Fruit fly (Drosophila melanogaster) whole organism, prepupa: ENCODE results near the gene CG8870.

Source experiments
- Blimp-1 ChIP-seq: fragments of 200-800 bp; sonication (Bioruptor generic); optimal IDR thresholded peaks from 3 replicates; lab custom pipeline; 2017; ENCODE audit warnings: missing biosample characterization, missing genetic modification characterization, mild to moderate bottlenecking, moderate library complexity, missing genetic modification reagents
- CG10631 ChIP-seq: fragments of 200-800 bp; sonication (Bioruptor generic); optimal IDR thresholded peaks from 2 replicates; lab custom pipeline; 2016; ENCODE audit warnings: missing biosample characterization, missing genetic modification characterization
- CG11294 ChIP-seq: fragments of 200-800 bp; sonication (Bioruptor generic); IDR thresholded peaks from 2 replicates; pipeline ENCODE4 v1.3.6; 2022; ENCODE audit warnings: missing biosample characterization, missing genetic modification characterization
- CG11762 ChIP-seq: fragments of 200-800 bp; sonication (Bioruptor generic); optimal IDR thresholded peaks from 3 replicates; lab custom pipeline; 2016; ENCODE audit warnings: missing biosample characterization, missing genetic modification characterization; ENCODE audit not compliant: insufficient read depth
- CG11902 ChIP-seq: fragments of 200-800 bp; sonication (Bioruptor generic); optimal IDR thresholded peaks from 3 replicates; lab custom pipeline; 2016; ENCODE audit warnings: missing biosample characterization, missing genetic modification characterization
- CG15336 ChIP-seq: fragments of 200-800 bp; sonication (Bioruptor generic); IDR thresholded peaks from 2 replicates; pipeline ENCODE4 v1.3.6; 2022; ENCODE audit warnings: missing biosample characterization, missing genetic modification characterization
- CG1621 ChIP-seq: fragments of 200-800 bp; sonication (Bioruptor generic); optimal IDR thresholded peaks from 3 replicates; lab custom pipeline; 2018; ENCODE audit warnings: missing biosample characterization, mild to moderate bottlenecking, missing genetic modification characterization
- CG16779 ChIP-seq: fragments of 200-800 bp; sonication (Bioruptor generic); optimal IDR thresholded peaks from 3 replicates; lab custom pipeline; 2017; ENCODE audit warnings: missing biosample characterization, mild to moderate bottlenecking, missing genetic modification characterization
- CG3032 ChIP-seq: fragments of 200-800 bp; optimal IDR thresholded peaks from 2 replicates; lab custom pipeline; 2019; ENCODE audit warnings: missing biosample characterization, mild to moderate bottlenecking, missing genetic modification characterization, moderate library complexity
- CG31627 ChIP-seq: fragments of 200-800 bp; sonication (Bioruptor generic); optimal IDR thresholded peaks from 3 replicates; lab custom pipeline; 2016; ENCODE audit warnings: missing biosample characterization, missing genetic modification characterization
- CG32006 ChIP-seq: fragments of 200-800 bp; sonication (Bioruptor generic); optimal IDR thresholded peaks from 3 replicates; lab custom pipeline; 2017; ENCODE audit warnings: missing biosample characterization, mild to moderate bottlenecking, missing genetic modification characterization
- CG34406 ChIP-seq: fragments of 200-800 bp; sonication (Bioruptor generic); optimal IDR thresholded peaks from 3 replicates; lab custom pipeline; 2016; ENCODE audit warnings: missing biosample characterization, missing genetic modification characterization
- CG4318 ChIP-seq: fragments of 200-800 bp; sonication (Bioruptor generic); optimal IDR thresholded peaks from 3 replicates; lab custom pipeline; 2017; ENCODE audit warnings: missing biosample characterization, mild to moderate bottlenecking, missing genetic modification characterization
- CG6163 ChIP-seq: fragments of 200-800 bp; sonication (Bioruptor generic); IDR thresholded peaks from 3 replicates; pipeline ENCODE4 v1.3.6; 2022; ENCODE audit warnings: missing biosample characterization, missing genetic modification characterization
- CG6276 ChIP-seq: fragments of 200-800 bp; sonication (Bioruptor generic); optimal IDR thresholded peaks from 2 replicates; lab custom pipeline; 2017; ENCODE audit warnings: missing biosample characterization, mild to moderate bottlenecking, missing genetic modification characterization
- CG6808 ChIP-seq: fragments of 200-800 bp; sonication (Bioruptor generic); optimal IDR thresholded peaks from 3 replicates; lab custom pipeline; 2017; ENCODE audit warnings: missing biosample characterization, missing genetic modification characterization, mild to moderate bottlenecking, moderate library complexity, missing genetic modification reagents
- CG6854 ChIP-seq: fragments of 200-800 bp; sonication (Bioruptor generic); optimal IDR thresholded peaks from 2 replicates; lab custom pipeline; 2017; ENCODE audit warnings: missing biosample characterization, mild to moderate bottlenecking, missing genetic modification characterization
- CG7368 ChIP-seq: fragments of 200-800 bp; sonication (Bioruptor generic); optimal IDR thresholded peaks from 3 replicates; lab custom pipeline; 2016; ENCODE audit warnings: missing biosample characterization, missing genetic modification characterization
- CG8119 ChIP-seq: fragments of 200-800 bp; sonication (Bioruptor generic); IDR thresholded peaks from 3 replicates; pipeline ENCODE4 v1.3.6; 2022; ENCODE audit warnings: missing biosample characterization, missing genetic modification characterization
- CG8319 ChIP-seq: fragments of 200-800 bp; sonication (Bioruptor generic); optimal IDR thresholded peaks from 3 replicates; lab custom pipeline; 2016; ENCODE audit warnings: missing biosample characterization, missing genetic modification characterization
- CG8632 ChIP-seq: fragments of 200-800 bp; sonication (Bioruptor generic); optimal IDR thresholded peaks from 3 replicates; lab custom pipeline; 2016; ENCODE audit warnings: missing biosample characterization, missing genetic modification characterization
- CG9139 ChIP-seq: fragments of 200-800 bp; sonication (Bioruptor generic); optimal IDR thresholded peaks from 3 replicates; lab custom pipeline; 2017; ENCODE audit warnings: missing biosample characterization, mild to moderate bottlenecking, missing genetic modification characterization
- Eip75B ChIP-seq: fragments of 200-800 bp; sonication (Bioruptor generic); optimal IDR thresholded peaks from 3 replicates; lab custom pipeline; 2016; ENCODE audit warnings: missing biosample characterization, missing genetic modification characterization
- Eip78C ChIP-seq: fragments of 200-800 bp; sonication (Bioruptor generic); peaks from one replicate; lab custom pipeline; 2016; ENCODE audit warnings: missing biosample characterization, missing genetic modification characterization
- Eip93F ChIP-seq: fragments of 200-800 bp; sonication (Bioruptor generic); optimal IDR thresholded peaks from 2 replicates; lab custom pipeline; 2016; ENCODE audit warnings: missing biosample characterization, mild to moderate bottlenecking, missing genetic modification characterization
- Ets21C ChIP-seq: fragments of 200-800 bp; sonication (Bioruptor generic); optimal IDR thresholded peaks from 3 replicates; lab custom pipeline; 2016; ENCODE audit warnings: missing biosample characterization, missing genetic modification characterization
- Gug ChIP-seq: fragments of 200-800 bp; sonication (Bioruptor generic); IDR thresholded peaks from 2 replicates; pipeline ENCODE4 v1.3.6; 2022; ENCODE audit warnings: missing biosample characterization, missing genetic modification characterization
- Hr38 ChIP-seq: sonication (Bioruptor generic); optimal IDR thresholded peaks from 2 replicates; lab custom pipeline; 2016; ENCODE audit warnings: missing biosample characterization, missing genetic modification characterization
- Hr39 ChIP-seq: fragments of 200-800 bp; sonication (Bioruptor generic); optimal IDR thresholded peaks from 2 replicates; lab custom pipeline; 2016; ENCODE audit warnings: missing biosample characterization, missing genetic modification characterization
- Lpt ChIP-seq: fragments of 200-800 bp; sonication (Bioruptor generic); optimal IDR thresholded peaks from 3 replicates; lab custom pipeline; 2016; ENCODE audit warnings: missing biosample characterization, missing genetic modification characterization
- Met ChIP-seq: fragments of 200-800 bp; sonication (Bioruptor generic); optimal IDR thresholded peaks from 3 replicates; lab custom pipeline; 2016; ENCODE audit warnings: missing biosample characterization, missing genetic modification characterization
- OdsH ChIP-seq: fragments of 200-800 bp; sonication (Bioruptor generic); optimal IDR thresholded peaks from 3 replicates; lab custom pipeline; 2016; ENCODE audit warnings: missing biosample characterization, missing genetic modification characterization
- Smox ChIP-seq: fragments of 200-800 bp; sonication (Bioruptor generic); optimal IDR thresholded peaks from 3 replicates; lab custom pipeline; 2016; ENCODE audit warnings: missing biosample characterization, missing genetic modification characterization
- Sox102F ChIP-seq: fragments of 200-800 bp; sonication (Bioruptor generic); optimal IDR thresholded peaks from 2 replicates; lab custom pipeline; 2016; ENCODE audit warnings: missing biosample characterization, mild to moderate bottlenecking, missing genetic modification characterization
- acj6 ChIP-seq: fragments of 200-800 bp; sonication (Bioruptor generic); optimal IDR thresholded peaks from 3 replicates; lab custom pipeline; 2016; ENCODE audit warnings: missing biosample characterization, missing genetic modification characterization
- cyc ChIP-seq: fragments of 200-800 bp; sonication (Bioruptor generic); optimal IDR thresholded peaks from 3 replicates; lab custom pipeline; 2016; ENCODE audit warnings: missing biosample characterization, missing genetic modification characterization
- dac ChIP-seq: fragments of 200-800 bp; sonication (Bioruptor generic); optimal IDR thresholded peaks from 2 replicates; lab custom pipeline; 2017; ENCODE audit warnings: missing biosample characterization, mild to moderate bottlenecking, missing genetic modification characterization
- dsx ChIP-seq: fragments of 200-800 bp; optimal IDR thresholded peaks from 3 replicates; lab custom pipeline; 2019; ENCODE audit warnings: missing biosample characterization, mild to moderate bottlenecking, missing genetic modification characterization, moderate library complexity; ENCODE audit not compliant: poor library complexity, severe bottlenecking
- eg ChIP-seq: fragments of 200-800 bp; sonication (Bioruptor generic); IDR thresholded peaks from 3 replicates; pipeline ENCODE4 v1.3.6; 2022; ENCODE audit warnings: missing biosample characterization, missing genetic modification characterization
- esn ChIP-seq: fragments of 200-800 bp; sonication (Bioruptor generic); optimal IDR thresholded peaks from 2 replicates; lab custom pipeline; 2016; ENCODE audit warnings: missing biosample characterization, mild to moderate bottlenecking, missing genetic modification characterization, moderate library complexity
- fd59A ChIP-seq: fragments of 200-800 bp; sonication (Bioruptor generic); optimal IDR thresholded peaks from 2 replicates; lab custom pipeline; 2017; ENCODE audit warnings: missing biosample characterization, mild to moderate bottlenecking, missing genetic modification characterization, missing genetic modification reagents
- fkh ChIP-seq: fragments of 200-800 bp; sonication (Bioruptor generic); optimal IDR thresholded peaks from 3 replicates; lab custom pipeline; 2017; ENCODE audit warnings: missing biosample characterization, mild to moderate bottlenecking, missing genetic modification characterization, moderate library complexity
- lz ChIP-seq: fragments of 200-800 bp; sonication (Bioruptor generic); optimal IDR thresholded peaks from 3 replicates; lab custom pipeline; 2016; ENCODE audit warnings: missing biosample characterization, missing genetic modification characterization
- net ChIP-seq: fragments of 200-800 bp; sonication (Bioruptor generic); optimal IDR thresholded peaks from 3 replicates; lab custom pipeline; 2016; ENCODE audit warnings: missing biosample characterization, missing genetic modification characterization
- pdm3 ChIP-seq: fragments of 200-800 bp; sonication (Bioruptor generic); optimal IDR thresholded peaks from 3 replicates; lab custom pipeline; 2016; ENCODE audit warnings: missing biosample characterization, missing genetic modification characterization
- salr ChIP-seq, 2 experiments: fragments of 200-800 bp; sonication (Bioruptor generic); optimal IDR thresholded peaks; 3 replicates each; lab custom pipeline; 2016 to 2018; ENCODE audit warnings: missing biosample characterization in 2 of 2, missing genetic modification characterization in 2 of 2, mild to moderate bottlenecking in 1 of 2
- spab ChIP-seq: fragments of 200-800 bp; sonication (Bioruptor generic); optimal IDR thresholded peaks from 2 replicates; lab custom pipeline; 2017; ENCODE audit warnings: missing biosample characterization, mild to moderate bottlenecking, missing genetic modification characterization, missing genetic modification reagents
- svp ChIP-seq: fragments of 200-800 bp; sonication (Bioruptor generic); peaks from one replicate; lab custom pipeline; 2016; ENCODE audit warnings: missing biosample characterization, missing genetic modification characterization
- topi ChIP-seq: fragments of 200-800 bp; sonication (Bioruptor generic); optimal IDR thresholded peaks from 3 replicates; lab custom pipeline; 2016; ENCODE audit warnings: missing biosample characterization, missing genetic modification characterization
- vri ChIP-seq: fragments of 200-800 bp; sonication (Bioruptor generic); optimal IDR thresholded peaks from 3 replicates; lab custom pipeline; 2016; ENCODE audit warnings: missing biosample characterization, mild to moderate bottlenecking, missing genetic modification characterization

The CG8870 gene

dm6 chr3R:13400902-13401721 is 21.5 kb downstream of the CG8870 start:
- TF ChIP-seq CG8119 (GFP tag; lab: Robert Waterston, UW) (peak; percentile 94), Smox (peak; percentile 94), eg (peak; percentile 85; the same call in 2 of the 3 replicates), topi (peak; percentile 93), CG4318 (GFP tag; lab: Kevin White, UChicago) (peak; percentile 91), CG10631 (GFP tag; lab: Kevin White, UChicago) (peak; percentile 95), vri (GFP tag; lab: Kevin White, UChicago) (peak; percentile 93), fkh (GFP tag; lab: Kevin White, UChicago) (peak; percentile 18), fd59A (GFP tag; lab: Kevin White, UChicago) (peak; percentile 91), CG1621 (tag; lab: Kevin White, UChicago) (peak; percentile 91), OdsH (GFP tag; lab: Kevin White, UChicago) (peak; percentile 96), Hr39 (GFP tag; lab: Kevin White, UChicago) (peak; percentile 94), Eip75B (GFP tag; lab: Kevin White, UChicago) (peak; percentile 97), CG32006 (peak; percentile 97), Ets21C (GFP tag; lab: Kevin White, UChicago) (peak; percentile 90), Lpt (GFP tag; lab: Kevin White, UChicago) (peak; percentile 80), CG11762 (GFP tag; lab: Kevin White, UChicago) (peak; percentile 83), acj6 (GFP tag; lab: Kevin White, UChicago) (peak; percentile 95), CG9139 (peak; percentile 76), svp (GFP tag; lab: Kevin White, UChicago) (peak; percentile 97), CG11294 (peak; percentile 74), CG16779 (tag; lab: Kevin White, UChicago) (peak; percentile 90), salr (GFP tag; optimal IDR thresholded peaks at IDR 0.05; lab: Kevin White, UChicago) (peak; percentile 85 to 95), dac (GFP tag; lab: Kevin White, UChicago) (peak; percentile 82), lz (GFP tag; lab: Kevin White, UChicago) (peak; percentile 96), CG34406 (GFP tag; lab: Kevin White, UChicago) (peak; percentile 96), pdm3 (GFP tag; lab: Kevin White, UChicago) (peak; percentile 97), CG31627 (peak; percentile 93), cyc (GFP tag; lab: Kevin White, UChicago) (peak; percentile 89), CG6276 (GFP tag; lab: Kevin White, UChicago) (peak; percentile 92), CG8319 (GFP tag; lab: Kevin White, UChicago) (peak; percentile 88), Eip93F (GFP tag; lab: Kevin White, UChicago) (peak; percentile 51), Sox102F (peak; percentile 95), Hr38 (GFP tag; lab: Kevin White, UChicago) (peak; percentile 25), CG8632 (GFP tag; lab: Kevin White, UChicago) (peak; percentile 96), CG6854 (GFP tag; lab: Kevin White, UChicago) (peak; percentile 68), Met (GFP tag; lab: Kevin White, UChicago) (peak; percentile 95), dsx (GFP tag; lab: Kevin White, UChicago) (peak; percentile 92), CG7368 (GFP tag; lab: Kevin White, UChicago) (peak; percentile 91), Eip78C (peak; percentile 99), CG11902 (GFP tag; lab: Kevin White, UChicago) (peak; percentile 81), CG6163 (GFP tag; lab: Robert Waterston, UW) (peak; percentile 88), spab (peak; percentile 92), Blimp-1 (GFP tag; lab: Kevin White, UChicago) (peak; percentile 91), esn (peak; percentile 97), CG15336 (peak; percentile 93), CG3032 (tag; lab: Kevin White, UChicago) (peak; percentile 96), CG6808 (GFP tag; lab: Kevin White, UChicago) (peak; percentile 93), net (peak; percentile 96), Gug (peak; percentile 81)
